Fruit fly (Drosophila melanogaster) whole organism, embryonic: Measurements from ENCODE around the gene GIIIspla2.
A peak's percentile ranks its signal among the peaks of the same experiment; 100 is the strongest.

ENCODE experiments used
- Ada2b ChIP-seq: fragments of 200-800 bp; sonication (Bioruptor generic); IDR thresholded peaks from 2 replicates; pipeline ENCODE4 v1.3.6; 2022; ENCODE audit warnings: missing biosample characterization, missing genetic modification characterization
- CG10321 ChIP-seq: fragments of 200-800 bp; sonication (Bioruptor generic); IDR thresholded peaks from 2 replicates; pipeline ENCODE4 v1.3.6; 2022; ENCODE audit warnings: missing biosample characterization, missing genetic modification characterization
- CG11560 ChIP-seq: fragments of 200-800 bp; sonication (Bioruptor generic); IDR thresholded peaks from 3 replicates; pipeline ENCODE4 v1.3.6; 2022; ENCODE audit warnings: missing biosample characterization, missing genetic modification characterization
- CG11696 ChIP-seq: fragments of 200-800 bp; sonication (Bioruptor generic); IDR thresholded peaks from 2 replicates; pipeline ENCODE4 v1.3.6; 2022; ENCODE audit warnings: missing biosample characterization, missing genetic modification characterization
- CG12071 ChIP-seq: fragments of 200-800 bp; sonication (Bioruptor generic); optimal IDR thresholded peaks from 3 replicates; lab custom pipeline; 2018; ENCODE audit warnings: missing biosample characterization, mild to moderate bottlenecking, missing genetic modification characterization
- CG12391 ChIP-seq: fragments of 200-800 bp; sonication (Bioruptor generic); optimal IDR thresholded peaks from 3 replicates; lab custom pipeline; 2018; ENCODE audit warnings: missing biosample characterization, mild to moderate bottlenecking, missing genetic modification characterization, moderate library complexity
- CG13287 ChIP-seq: fragments of 200-800 bp; sonication (Bioruptor generic); IDR thresholded peaks from 2 replicates; pipeline ENCODE4 v1.3.6; 2022; ENCODE audit warnings: missing biosample characterization, missing genetic modification characterization; ENCODE audit not compliant: partially characterized antibody
- CG13424 ChIP-seq: fragments of 200-800 bp; sonication (Bioruptor generic); optimal IDR thresholded peaks from 2 replicates; lab custom pipeline; 2019; ENCODE audit warnings: missing biosample characterization, mild to moderate bottlenecking, missing genetic modification characterization, moderate library complexity
- CG15269 ChIP-seq: fragments of 200-800 bp; sonication (Bioruptor generic); optimal IDR thresholded peaks from 2 replicates; lab custom pipeline; 2018; ENCODE audit warnings: missing biosample characterization, mild to moderate bottlenecking, missing genetic modification characterization, moderate library complexity
- CG1602 ChIP-seq: fragments of 200-800 bp; sonication (Bioruptor generic); optimal IDR thresholded peaks from 3 replicates; lab custom pipeline; 2016; ENCODE audit warnings: missing biosample characterization, missing genetic modification characterization
- CG17359 ChIP-seq: fragments of 200-800 bp; sonication (Bioruptor generic); optimal IDR thresholded peaks from 3 replicates; lab custom pipeline; 2018; ENCODE audit warnings: missing biosample characterization, mild to moderate bottlenecking, missing genetic modification characterization, moderate library complexity
- CG31224 ChIP-seq: fragments of 200-800 bp; sonication (Bioruptor generic); IDR thresholded peaks from 2 replicates; pipeline ENCODE4 v1.3.6; 2022; ENCODE audit warnings: missing biosample characterization, missing genetic modification characterization
- CG31388 ChIP-seq: fragments of 200-800 bp; sonication (Bioruptor generic); optimal IDR thresholded peaks from 2 replicates; lab custom pipeline; 2016; ENCODE audit warnings: missing biosample characterization, missing genetic modification characterization
- CG31441 ChIP-seq: fragments of 200-800 bp; sonication (Bioruptor generic); IDR thresholded peaks from 2 replicates; pipeline ENCODE4 v1.3.6; 2022; ENCODE audit warnings: missing biosample characterization, missing genetic modification characterization
- CG32767 ChIP-seq: fragments of 200-800 bp; sonication (Bioruptor generic); IDR thresholded peaks from 2 replicates; pipeline ENCODE4 v1.3.6; 2022; ENCODE audit warnings: missing biosample characterization, missing genetic modification characterization
- CG4424 ChIP-seq: fragments of 200-800 bp; sonication (Bioruptor generic); optimal IDR thresholded peaks from 3 replicates; lab custom pipeline; 2016; ENCODE audit warnings: missing biosample characterization, missing genetic modification characterization
- CG6254 ChIP-seq: fragments of 200-800 bp; sonication (Bioruptor generic); optimal IDR thresholded peaks from 3 replicates; lab custom pipeline; 2017; ENCODE audit warnings: mild to moderate bottlenecking, missing biosample characterization, missing genetic modification reagents, missing genetic modification characterization
- CG6654 ChIP-seq: fragments of 200-800 bp; sonication (Bioruptor generic); optimal IDR thresholded peaks from 2 replicates; lab custom pipeline; 2017; ENCODE audit warnings: missing biosample characterization, mild to moderate bottlenecking, missing genetic modification characterization
- CG7928 ChIP-seq: fragments of 200-800 bp; sonication (Bioruptor generic); optimal IDR thresholded peaks from 2 replicates; lab custom pipeline; 2017; ENCODE audit warnings: missing biosample characterization, mild to moderate bottlenecking, missing genetic modification characterization
- CG8281 ChIP-seq: fragments of 200-800 bp; sonication (Bioruptor generic); optimal IDR thresholded peaks from 2 replicates; lab custom pipeline; 2018; ENCODE audit warnings: missing biosample characterization, mild to moderate bottlenecking, missing genetic modification characterization, moderate library complexity
- CG8765 ChIP-seq: fragments of 200-800 bp; sonication (Bioruptor generic); IDR thresholded peaks from 2 replicates; pipeline ENCODE4 v1.3.6; 2022; ENCODE audit warnings: missing biosample characterization, missing genetic modification characterization
- CG9609 ChIP-seq: fragments of 200-800 bp; sonication (Bioruptor generic); optimal IDR thresholded peaks from 3 replicates; lab custom pipeline; 2016; ENCODE audit warnings: missing biosample characterization, missing genetic modification characterization
- CrebB ChIP-seq: fragments of 200-800 bp; sonication (Bioruptor generic); optimal IDR thresholded peaks from 3 replicates; lab custom pipeline; 2018; ENCODE audit warnings: missing biosample characterization, mild to moderate bottlenecking, missing genetic modification characterization
- Gug ChIP-seq: fragments of 200-800 bp; sonication (Bioruptor generic); IDR thresholded peaks from 4 replicates; pipeline ENCODE4 v1.3.6; 2022; ENCODE audit warnings: missing biosample characterization, missing genetic modification characterization
- H2.0 ChIP-seq: fragments of 200-800 bp; sonication (Bioruptor generic); IDR thresholded peaks from 2 replicates; pipeline ENCODE4 v1.3.6; 2022; ENCODE audit warnings: missing biosample characterization, missing genetic modification characterization
- HLH54F ChIP-seq: fragments of 200-800 bp; sonication (Bioruptor generic); optimal IDR thresholded peaks from 3 replicates; lab custom pipeline; 2016; ENCODE audit warnings: missing biosample characterization, missing genetic modification characterization
- HmgZ ChIP-seq: fragments of 200-800 bp; sonication (Bioruptor generic); optimal IDR thresholded peaks from 2 replicates; lab custom pipeline; 2018; ENCODE audit warnings: missing biosample characterization, mild to moderate bottlenecking, missing genetic modification characterization
- Hsf ChIP-seq: fragments of 200-800 bp; sonication (Bioruptor generic); optimal IDR thresholded peaks from 3 replicates; lab custom pipeline; 2016; ENCODE audit warnings: missing biosample characterization, missing genetic modification characterization
- Meics ChIP-seq: fragments of 200-800 bp; sonication (Bioruptor generic); optimal IDR thresholded peaks from 2 replicates; lab custom pipeline; 2017; ENCODE audit warnings: missing biosample characterization, mild to moderate bottlenecking, missing genetic modification characterization
- Oli ChIP-seq: fragments of 200-800 bp; sonication (Bioruptor generic); optimal IDR thresholded peaks from 2 replicates; lab custom pipeline; 2018; ENCODE audit warnings: missing biosample characterization, mild to moderate bottlenecking, missing genetic modification characterization, moderate library complexity
- Vsx1 ChIP-seq: fragments of 200-800 bp; sonication (Bioruptor generic); optimal IDR thresholded peaks from 2 replicates; lab custom pipeline; 2017; ENCODE audit warnings: missing biosample characterization, mild to moderate bottlenecking, missing genetic modification characterization, missing genetic modification reagents
- Xbp1 ChIP-seq: fragments of 200-800 bp; sonication (Bioruptor generic); optimal IDR thresholded peaks from 3 replicates; lab custom pipeline; 2016; ENCODE audit warnings: missing biosample characterization, mild to moderate bottlenecking, missing genetic modification characterization
- ash1 ChIP-seq: fragments of 200-800 bp; sonication (Bioruptor generic); optimal IDR thresholded peaks from 2 replicates; lab custom pipeline; 2018; ENCODE audit warnings: missing biosample characterization, mild to moderate bottlenecking, missing genetic modification characterization
- ato ChIP-seq: fragments of 200-800 bp; sonication (Bioruptor generic); IDR thresholded peaks from 2 replicates; pipeline ENCODE4 v1.3.6; 2022; ENCODE audit warnings: missing biosample characterization, missing genetic modification characterization; ENCODE audit not compliant: partially characterized antibody
- danr ChIP-seq: fragments of 200-800 bp; sonication (Bioruptor generic); IDR thresholded peaks from 2 replicates; pipeline ENCODE4 v1.3.6; 2022; ENCODE audit warnings: missing biosample characterization, missing genetic modification characterization
- fd96Cb ChIP-seq: fragments of 200-800 bp; sonication (Bioruptor generic); optimal IDR thresholded peaks from 2 replicates; lab custom pipeline; 2018; ENCODE audit warnings: missing biosample characterization, mild to moderate bottlenecking, missing genetic modification characterization, moderate library complexity
- grau ChIP-seq: fragments of 200-800 bp; optimal IDR thresholded peaks from 3 replicates; lab custom pipeline; 2019; ENCODE audit warnings: missing biosample characterization, mild to moderate bottlenecking, missing genetic modification characterization, moderate library complexity
- gro ChIP-seq: fragments of 200-800 bp; sonication (Bioruptor generic); optimal IDR thresholded peaks from 2 replicates; lab custom pipeline; 2016; ENCODE audit warnings: missing biosample characterization, missing genetic modification characterization
- gsb-n ChIP-seq: fragments of 200-800 bp; sonication (Bioruptor generic); optimal IDR thresholded peaks from 3 replicates; lab custom pipeline; 2018; ENCODE audit warnings: missing biosample characterization, mild to moderate bottlenecking, missing genetic modification characterization
- lab ChIP-seq: fragments of 200-800 bp; sonication (Bioruptor generic); optimal IDR thresholded peaks from 3 replicates; lab custom pipeline; 2017; ENCODE audit warnings: missing biosample characterization, missing genetic modification characterization, mild to moderate bottlenecking, moderate library complexity, missing genetic modification reagents
- nau ChIP-seq: fragments of 200-800 bp; sonication (Bioruptor generic); optimal IDR thresholded peaks from 3 replicates; lab custom pipeline; 2017; ENCODE audit warnings: missing biosample characterization, mild to moderate bottlenecking, missing genetic modification characterization, missing genetic modification reagents
- org-1 ChIP-seq: fragments of 200-800 bp; sonication (Bioruptor generic); optimal IDR thresholded peaks from 2 replicates; lab custom pipeline; 2017; ENCODE audit warnings: missing biosample characterization, missing genetic modification characterization
- otp ChIP-seq: fragments of 200-800 bp; sonication (Bioruptor generic); IDR thresholded peaks from 3 replicates; pipeline ENCODE4, ENCODE4 v1.3.6; 2022; ENCODE audit warnings: missing biosample characterization, missing genetic modification characterization
- pfk ChIP-seq: fragments of 200-800 bp; sonication (Bioruptor generic); optimal IDR thresholded peaks from 2 replicates; lab custom pipeline; 2018; ENCODE audit warnings: missing biosample characterization, mild to moderate bottlenecking, missing genetic modification characterization, moderate library complexity
- sc ChIP-seq, 3 experiments: fragments of >200 bp in 2 of 3; fragments of 200-800 bp in 1 of 3; sonication (Bioruptor generic) in 1 of 3; optimal IDR thresholded peaks; 2 replicates in 2 of 3; 3 replicates in 1 of 3; lab custom pipeline; 2017; ENCODE audit warnings: mild to moderate bottlenecking in 1 of 3, missing biosample characterization in 1 of 3, missing genetic modification characterization in 1 of 3, missing genetic modification reagents in 1 of 3
- sens-2 ChIP-seq: fragments of 200-800 bp; sonication (Bioruptor generic); IDR thresholded peaks from 2 replicates; pipeline ENCODE4 v1.3.6; 2022; ENCODE audit warnings: missing biosample characterization, missing genetic modification characterization
- sisA ChIP-seq: fragments of 200-800 bp; sonication (Bioruptor generic); IDR thresholded peaks from 2 replicates; pipeline ENCODE4 v1.3.6; 2022; ENCODE audit warnings: missing biosample characterization, missing genetic modification characterization
- zf30C ChIP-seq: fragments of 200-800 bp; sonication (Bioruptor generic); optimal IDR thresholded peaks from 3 replicates; lab custom pipeline; 2018; ENCODE audit warnings: missing biosample characterization, mild to moderate bottlenecking, missing genetic modification characterization

GIIIspla2 gene

dm6 chrX:8196598-8197228, 39.3 kb downstream of the GIIIspla2 start (continued):
- TF ChIP-seq fd96Cb (tag; lab: Kevin White, UChicago) (peak; percentile 19), CG4424 (GFP tag; lab: Kevin White, UChicago) (peak; percentile 32), CG1602 (GFP tag; lab: Kevin White, UChicago) (peak; percentile 23), CG8281 (tag; lab: Kevin White, UChicago) (no peak), CG31441 (GFP tag; lab: Robert Waterston, UW) (peak; percentile 55; the same call in 1 of the 2 replicates), CG17359 (peak; percentile 73), grau (peak; percentile 17), ato (GFP tag; lab: Robert Waterston, UW) (no peak), Ada2b (GFP tag; lab: Robert Waterston, UW) (peak; percentile 61), Gug (GFP tag; lab: Robert Waterston, UW) (peak; percentile 26; the same call in 1 of the 4 replicates), CG9609 (GFP tag; lab: Kevin White, UChicago) (no peak), Oli (peak; percentile 59), CG32767 (GFP tag; lab: Robert Waterston, UW) (peak; percentile 48; the same call in 1 of the 2 replicates), Meics (GFP tag; lab: Kevin White, UChicago) (no peak), CG13287 (GFP tag; lab: Robert Waterston, UW) (no peak), org-1 (peak; percentile 6), gsb-n (tag; lab: Kevin White, UChicago) (no peak), CG10321 (GFP tag; lab: Robert Waterston, UW) (0 out of 2 replicates have a peak, but pooled peaks have one; percentile 8), CG11560 (tag; lab: Robert Waterston, UW) (peak; percentile 52; the same call in 1 of the 3 replicates), CG31224 (no peak), CG8765 (no peak), sens-2 (GFP tag; lab: Robert Waterston, UW) (0 out of 2 replicates have a peak, but pooled peaks have one; percentile 31), pfk (GFP tag; lab: Kevin White, UChicago) (no peak), CG13424 (tag; lab: Kevin White, UChicago) (peak; percentile 45), sc (optimal IDR thresholded peaks at IDR 0.05; lab: Kevin White, UChicago) (no peak), sc (GFP tag; optimal IDR thresholded peaks at IDR 0.05; lab: Kevin White, UChicago) (no peak), CG6254 (peak; percentile 51), zf30C (no peak), HLH54F (peak; percentile 15), ash1 (GFP tag; lab: Kevin White, UChicago) (no peak), H2.0 (GFP tag; lab: Robert Waterston, UW) (peak; percentile 58), CG12071 (GFP tag; lab: Kevin White, UChicago) (peak; percentile 47), HmgZ (no peak), lab (GFP tag; lab: Kevin White, UChicago) (peak; percentile 52), otp (GFP tag; lab: Robert Waterston, UW) (peak; percentile 67; the same call in 2 of the 3 replicates), sisA (peak; percentile 68), CG6654 (no peak), CG12391 (peak; percentile 34), gro (GFP tag; lab: Kevin White, UChicago) (no peak), CG31388 (GFP tag; lab: Kevin White, UChicago) (no peak), nau (peak; percentile 11), CrebB (tag; lab: Kevin White, UChicago) (peak; percentile 23), CG7928 (GFP tag; lab: Kevin White, UChicago) (no peak), Vsx1 (GFP tag; lab: Kevin White, UChicago) (no peak), Hsf (GFP tag; lab: Kevin White, UChicago) (peak; percentile 28), danr (GFP tag; lab: Robert Waterston, UW) (0 out of 2 replicates have a peak, but pooled peaks have one; percentile 36), CG11696 (GFP tag; lab: Robert Waterston, UW) (0 out of 2 replicates have a peak, but pooled peaks have one; percentile 29), Xbp1 (GFP tag; lab: Kevin White, UChicago) (peak; percentile 44), CG15269 (tag; lab: Kevin White, UChicago) (peak; percentile 52)
